Worm (Caenorhabditis elegans) whole organism, L1 larva: ENCODE results near the gene nhr-91.

Experiments used
- C34B4.2 ChIP-seq: sonication (generic microtip); optimal IDR thresholded peaks from 2 replicates; lab custom pipeline; 2017; ENCODE audit warnings: mild to moderate bottlenecking, missing genetic modification characterization, missing compliant biosample characterization
- alr-1 ChIP-seq: fragments of 200-800 bp; sonication (Bioruptor generic); optimal IDR thresholded peaks from 2 replicates; lab custom pipeline; 2018; ENCODE audit warnings: borderline replicate concordance, mild to moderate bottlenecking, missing genetic modification characterization, missing compliant biosample characterization
- efl-1 ChIP-seq, 4 experiments: fragments of 150-350 bp; optimal IDR thresholded peaks in 3 of 4; peaks in 1 of 4; 1 replicate in 1 of 4; 2 replicates in 3 of 4; lab custom pipeline; 2014; ENCODE audit warnings: missing biosample characterization in 2 of 4, missing genetic modification characterization in 2 of 4, missing genetic modification reagents in 2 of 4
- elt-2 ChIP-seq: sonication (generic microtip); optimal IDR thresholded peaks from 2 replicates; lab custom pipeline; 2016; ENCODE audit warnings: missing genetic modification characterization, mild to moderate bottlenecking, inconsistent platforms, missing compliant biosample characterization, missing genetic modification reagents
- elt-3 ChIP-seq, 6 experiments: fragments of 150-350 bp in 1 of 6; sonication (generic microtip); optimal IDR thresholded peaks; 2 replicates each; lab custom pipeline; 2017 to 2018; ENCODE audit warnings: missing biosample characterization in 6 of 6, missing genetic modification characterization in 6 of 6, inconsistent platforms in 1 of 6
- fkh-10 ChIP-seq: sonication (generic microtip); optimal IDR thresholded peaks from 2 replicates; lab custom pipeline; 2017; ENCODE audit warnings: missing biosample characterization, missing genetic modification reagents, missing genetic modification characterization
- hlh-4 ChIP-seq: sonication (generic microtip); optimal IDR thresholded peaks from 2 replicates; lab custom pipeline; 2016; ENCODE audit warnings: mild to moderate bottlenecking, missing genetic modification characterization, missing compliant biosample characterization
- nhr-19 ChIP-seq: fragments of 200-800 bp; sonication (Bioruptor generic); conservative IDR thresholded peaks from 2 replicates; pipeline ENCODE4 v1.3.6; 2022; ENCODE audit warnings: missing genetic modification characterization, missing compliant biosample characterization
- nhr-77 ChIP-seq: fragments of 150-350 bp; optimal IDR thresholded peaks from 2 replicates; lab custom pipeline; 2014; ENCODE audit warnings: missing biosample characterization, missing genetic modification characterization
- pag-3 ChIP-seq: sonication (generic microtip); optimal IDR thresholded peaks from 2 replicates; lab custom pipeline; 2017; ENCODE audit warnings: missing genetic modification characterization, mild to moderate bottlenecking, missing compliant biosample characterization, antibody characterized with exemption, borderline replicate concordance; ENCODE audit not compliant: insufficient read depth
- unc-62 ChIP-seq: fragments of 150-350 bp; optimal IDR thresholded peaks from 2 replicates; lab custom pipeline; 2014; ENCODE audit warnings: missing biosample characterization, missing genetic modification reagents, missing genetic modification characterization
- zag-1 ChIP-seq: fragments of 150-350 bp; optimal IDR thresholded peaks from 2 replicates; lab custom pipeline; 2014; ENCODE audit warnings: missing biosample characterization, missing genetic modification characterization
- zip-4 ChIP-seq: fragments of 200-800 bp; sonication (Bioruptor generic); optimal IDR thresholded peaks from 2 replicates; lab custom pipeline; 2018; ENCODE audit warnings: mild to moderate bottlenecking, missing genetic modification characterization, moderate library complexity, missing compliant biosample characterization
- ztf-4 ChIP-seq: fragments of 150-350 bp; optimal IDR thresholded peaks from 2 replicates; lab custom pipeline; 2014; ENCODE audit warnings: missing biosample characterization, missing genetic modification characterization

- TF ChIP-seq C34B4.2 (no peak), elt-3 (tag; optimal IDR thresholded peaks at IDR 0.05; lab: Kevin White, UChicago) (peak in 1 of 6 experiments; percentile 67), hlh-4 (tag; lab: Kevin White, UChicago) (no peak), pag-3 (no peak), ztf-4 (tag; lab: Kevin White, UChicago) (no peak), elt-2 (no peak), fkh-10 (GFP tag; lab: Kevin White, UChicago) (no peak), unc-62 (no peak), zag-1 (no peak), zip-4 (GFP tag; lab: Kevin White, UChicago) (no peak), alr-1 (tag; lab: Kevin White, UChicago) (no peak), nhr-19 (GFP tag; lab: Robert Waterston, UW) (no peak), nhr-77 (tag; lab: Kevin White, UChicago) (no peak), efl-1 (optimal IDR thresholded peaks at IDR 0.05; lab: Kevin White, UChicago) (peak in 1 of 2 experiments; percentile 8), efl-1 (GFP tag; optimal IDR thresholded peaks at IDR 0.05 in 1 of 2; lab: Kevin White, UChicago) (no peak)
Measured at ce11 chrX:15281248-15281647, 27.9 kb upstream of the nhr-91 start.
